Worm (Caenorhabditis elegans): ENCODE results near the gene F41E7.9.

Gene F41E7.9

ce11 chrX:10274470-10274869 is 41.3 kb downstream of the F41E7.9 start:
- TF ChIP-seq nhr-41 (GFP tag; IDR thresholded peaks at IDR 0.05) (no peak), aha-1 (tag) (peak; percentile 93), Y48G9A.11 (GFP tag; IDR thresholded peaks at IDR 0.05) (no peak), dmd-6 (GFP tag; IDR thresholded peaks at IDR 0.05) (no peak), unc-130 (GFP tag; optimal IDR thresholded peaks at IDR 0.05) (no peak)

DNA sequence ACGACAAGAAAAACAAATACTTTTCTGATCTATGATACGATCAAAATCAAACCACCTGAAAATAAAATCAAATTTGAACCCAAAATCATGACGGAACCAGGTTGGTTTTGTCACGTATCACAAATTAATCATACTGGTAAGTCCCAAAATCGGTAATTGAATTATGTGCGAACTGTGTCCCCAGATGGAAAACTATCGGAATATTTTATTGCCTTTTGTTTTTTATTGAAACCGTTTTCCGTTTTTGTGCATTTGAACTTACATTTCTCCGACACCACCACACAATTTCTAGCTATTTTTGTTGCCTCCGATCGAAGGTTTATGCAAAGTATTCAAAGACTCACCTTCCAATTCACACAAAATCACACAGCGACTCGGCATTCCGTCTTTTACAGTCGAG is 42.4 kb downstream of the F41E7.9 start, which contains the start of gene F41E7.2:
TSS of gene F41E7.2 (plus strand) at position 301 of the 400 bp plus-strand sequence.
- TF ChIP-seq daf-16 (GFP tag; optimal IDR thresholded peaks at IDR 0.05) (no peak), daf-16 (tag; optimal IDR thresholded peaks at IDR 0.05) (no peak), nhr-10 (tag; optimal IDR thresholded peaks at IDR 0.05) (no peak), zip-2 (tag; optimal IDR thresholded peaks at IDR 0.05) (no peak), mes-2 (tag; optimal IDR thresholded peaks at IDR 0.05; ENCODE audit: poor library complexity, severe bottlenecking) (no peak), madf-5 (GFP tag; IDR thresholded peaks at IDR 0.05) (no peak), saeg-2 (GFP tag; IDR thresholded peaks at IDR 0.05) (no peak), arid-1 (GFP tag; conservative IDR thresholded peaks at IDR 0.05) (no peak), unc-62 (GFP tag; optimal IDR thresholded peaks at IDR 0.05 in 1 of 2) (no peak), unc-62 (tag; optimal IDR thresholded peaks at IDR 0.05) (no peak), Y75B8A.6 (GFP tag; IDR thresholded peaks at IDR 0.05) (no peak), lin-15B (tag; optimal IDR thresholded peaks at IDR 0.05) (no peak), mdt-29 (GFP tag; IDR thresholded peaks at IDR 0.05) (no peak), lir-3 (tag; optimal IDR thresholded peaks at IDR 0.05) (no peak), nhr-77 (tag; optimal IDR thresholded peaks at IDR 0.05) (no peak), ceh-28 (tag; optimal IDR thresholded peaks at IDR 0.05) (no peak), D1046.2 (GFP tag; IDR thresholded peaks at IDR 0.05) (no peak), tag-97 (GFP tag; IDR thresholded peaks at IDR 0.05) (no peak), sdz-12 (GFP tag; optimal IDR thresholded peaks at IDR 0.05) (no peak), dmd-6 (GFP tag; IDR thresholded peaks at IDR 0.05) (no peak)
